Worm (Caenorhabditis elegans) whole organism, L4 larva: ENCODE data around the gene spp-8.

Experiments
- D1046.2 ChIP-seq: fragments of 200-800 bp; sonication (Bioruptor generic); IDR thresholded peaks from 2 replicates; pipeline ENCODE4 v1.3.6; 2022; ENCODE audit warnings: missing genetic modification characterization, missing compliant biosample characterization
- F10B5.3 ChIP-seq: sonication (generic microtip); optimal IDR thresholded peaks from 2 replicates; lab custom pipeline; 2016; ENCODE audit warnings: mild to moderate bottlenecking, missing genetic modification characterization, missing compliant biosample characterization
- F26F4.8 ChIP-seq: fragments of 200-800 bp; sonication (Bioruptor generic); conservative IDR thresholded peaks from 2 replicates; pipeline ENCODE4 v1.3.6; 2022; ENCODE audit warnings: missing genetic modification characterization, missing compliant biosample characterization
- F44E2.7 ChIP-seq: fragments of 200-800 bp; sonication (Bioruptor generic); IDR thresholded peaks from 2 replicates; pipeline ENCODE4 v2.1.2; 2022; ENCODE audit warnings: missing genetic modification characterization, missing compliant biosample characterization
- T20F7.1 ChIP-seq: fragments of 200-800 bp; sonication (Bioruptor generic); optimal IDR thresholded peaks from 2 replicates; lab custom pipeline; 2018; ENCODE audit warnings: mild to moderate bottlenecking, missing genetic modification characterization, missing compliant biosample characterization
- Y105C5A.15 ChIP-seq: fragments of 200-800 bp; sonication (Bioruptor generic); IDR thresholded peaks from 2 replicates; pipeline ENCODE4 v1.3.6; 2022; ENCODE audit warnings: missing genetic modification characterization, missing compliant biosample characterization
- aha-1 ChIP-seq: fragments of 150-350 bp; peaks from one replicate; lab custom pipeline; 2014; ENCODE audit warnings: missing biosample characterization, missing genetic modification characterization
- arid-1 ChIP-seq: fragments of 200-800 bp; sonication (Bioruptor generic); conservative IDR thresholded peaks from 2 replicates; pipeline ENCODE4 v1.3.6; 2022; ENCODE audit warnings: missing genetic modification reagents, missing genetic modification characterization, missing compliant biosample characterization
- ceh-20 ChIP-seq: fragments of 200-800 bp; sonication (Bioruptor generic); IDR thresholded peaks from 2 replicates; pipeline ENCODE4 v1.3.6; 2022; ENCODE audit warnings: missing genetic modification reagents, missing genetic modification characterization, missing compliant biosample characterization
- ceh-28 ChIP-seq: fragments of 150-350 bp; optimal IDR thresholded peaks from 2 replicates; lab custom pipeline; 2014; ENCODE audit warnings: missing biosample characterization, missing genetic modification reagents, missing genetic modification characterization
- ceh-44 ChIP-seq: fragments of 200-800 bp; sonication (Bioruptor generic); IDR thresholded peaks from 2 replicates; pipeline ENCODE4 v1.3.6; 2022; ENCODE audit warnings: missing genetic modification reagents, missing genetic modification characterization, missing compliant biosample characterization
- ceh-62 ChIP-seq: sonication (generic microtip); optimal IDR thresholded peaks from 2 replicates; lab custom pipeline; 2017; ENCODE audit warnings: missing biosample characterization, missing genetic modification characterization
- ces-1 ChIP-seq: fragments of 150-350 bp; sonication (generic microtip); optimal IDR thresholded peaks from 4 replicates; lab custom pipeline; 2014; ENCODE audit warnings: missing biosample characterization, missing genetic modification reagents, missing genetic modification characterization
- ctbp-1 ChIP-seq: fragments of 200-800 bp; sonication (Bioruptor generic); IDR thresholded peaks from 2 replicates; pipeline ENCODE4 v1.3.6; 2022; ENCODE audit warnings: missing genetic modification reagents, missing genetic modification characterization, missing compliant biosample characterization
- daf-16 ChIP-seq, 3 experiments: sonication (generic microtip); optimal IDR thresholded peaks; 2 replicates each; lab custom pipeline; 2016 to 2017; ENCODE audit warnings: missing genetic modification characterization in 3 of 3, missing genetic modification reagents in 3 of 3, mild to moderate bottlenecking in 2 of 3, missing compliant biosample characterization in 2 of 3, missing biosample characterization in 1 of 3, moderate library complexity in 1 of 3
- dmd-6 ChIP-seq: fragments of 200-800 bp; sonication (Bioruptor generic); IDR thresholded peaks from 2 replicates; pipeline ENCODE4 v1.3.6; 2022; ENCODE audit warnings: missing genetic modification reagents, missing genetic modification characterization, missing compliant biosample characterization
- dpl-1 ChIP-seq: fragments of 150-350 bp; optimal IDR thresholded peaks from 2 replicates; lab custom pipeline; 2014; ENCODE audit warnings: missing biosample characterization, missing genetic modification reagents, missing genetic modification characterization
- hif-1 ChIP-seq, 2 experiments: sonication (generic microtip); optimal IDR thresholded peaks; 2 replicates each; lab custom pipeline; 2016 to 2017; ENCODE audit warnings: missing compliant biosample characterization in 2 of 2, missing genetic modification characterization in 2 of 2, missing genetic modification reagents in 2 of 2, missing genotype in 2 of 2, mild to moderate bottlenecking in 1 of 2
- hlh-30 ChIP-seq: sonication (generic microtip); optimal IDR thresholded peaks from 2 replicates; lab custom pipeline; 2017; ENCODE audit warnings: antibody characterized with exemption, mild to moderate bottlenecking, missing genetic modification characterization, missing compliant biosample characterization; ENCODE audit not compliant: insufficient read depth
- jun-1 ChIP-seq: fragments of 150-350 bp; optimal IDR thresholded peaks from 2 replicates; lab custom pipeline; 2014; ENCODE audit warnings: missing biosample characterization, missing genetic modification reagents, missing genetic modification characterization
- lin-1 ChIP-seq: fragments of 200-800 bp; sonication (Bioruptor generic); IDR thresholded peaks from 2 replicates; pipeline ENCODE4 v1.3.6; 2022; ENCODE audit warnings: missing genetic modification reagents, missing genetic modification characterization, missing compliant biosample characterization
- lin-13 ChIP-seq: fragments of 150-350 bp; optimal IDR thresholded peaks from 2 replicates; lab custom pipeline; 2014; ENCODE audit warnings: missing biosample characterization, missing genetic modification reagents, missing genetic modification characterization
- lin-38 ChIP-seq: fragments of 200-800 bp; sonication (Bioruptor generic); IDR thresholded peaks from 2 replicates; pipeline ENCODE4 v1.3.6; 2022; ENCODE audit warnings: missing genetic modification reagents, missing genetic modification characterization, missing compliant biosample characterization
- lin-39 ChIP-seq: fragments of 150-350 bp; optimal IDR thresholded peaks from 2 replicates; lab custom pipeline; 2014; ENCODE audit warnings: missing biosample characterization, missing genetic modification reagents, missing genetic modification characterization
- mdl-1 ChIP-seq, 2 experiments: fragments of 150-350 bp in 1 of 2; sonication (generic microtip) in 1 of 2; optimal IDR thresholded peaks; 2 replicates each; lab custom pipeline; 2014 to 2017; ENCODE audit warnings: missing biosample characterization in 2 of 2, missing genetic modification characterization in 2 of 2
- mdt-29 ChIP-seq: fragments of 200-800 bp; sonication (Bioruptor generic); IDR thresholded peaks from 2 replicates; pipeline ENCODE4 v1.3.6; 2022; ENCODE audit warnings: missing genetic modification reagents, missing genetic modification characterization, missing compliant biosample characterization
- mes-2 ChIP-seq: sonication (generic microtip); optimal IDR thresholded peaks from 2 replicates; lab custom pipeline; 2016; ENCODE audit warnings: missing genotype, mild to moderate bottlenecking, missing genetic modification characterization, missing compliant biosample characterization; ENCODE audit not compliant: poor library complexity, severe bottlenecking
- mxl-3 ChIP-seq: fragments of 200-800 bp; sonication (Bioruptor generic); optimal IDR thresholded peaks from 2 replicates; lab custom pipeline; 2018; ENCODE audit warnings: mild to moderate bottlenecking, missing genetic modification characterization, missing compliant biosample characterization
- nhr-102 ChIP-seq: sonication (generic microtip); optimal IDR thresholded peaks from 2 replicates; lab custom pipeline; 2016; ENCODE audit warnings: mild to moderate bottlenecking, missing genetic modification characterization, moderate library complexity, missing compliant biosample characterization
- nhr-11 ChIP-seq: fragments of 150-350 bp; optimal IDR thresholded peaks from 2 replicates; lab custom pipeline; 2014; ENCODE audit warnings: missing biosample characterization, missing genetic modification characterization
- nhr-111 ChIP-seq: fragments of 200-800 bp; sonication (Bioruptor generic); optimal IDR thresholded peaks from 2 replicates; lab custom pipeline; 2018; ENCODE audit warnings: mild to moderate bottlenecking, missing genetic modification characterization, missing compliant biosample characterization
- nhr-237 ChIP-seq: sonication (generic microtip); optimal IDR thresholded peaks from 2 replicates; lab custom pipeline; 2017; ENCODE audit warnings: missing biosample characterization, missing genetic modification characterization
- nhr-28 ChIP-seq: fragments of 150-350 bp; optimal IDR thresholded peaks from 2 replicates; lab custom pipeline; 2014; ENCODE audit warnings: missing biosample characterization, missing genetic modification characterization
- nhr-41 ChIP-seq: fragments of 200-800 bp; sonication (Bioruptor generic); IDR thresholded peaks from 2 replicates; pipeline ENCODE4 v1.3.6; 2022; ENCODE audit warnings: missing genetic modification reagents, missing genetic modification characterization, missing compliant biosample characterization
- nhr-48 ChIP-seq: sonication (generic microtip); optimal IDR thresholded peaks from 2 replicates; lab custom pipeline; 2016; ENCODE audit warnings: mild to moderate bottlenecking, missing genetic modification characterization, missing compliant biosample characterization
- php-3 ChIP-seq: fragments of 200-800 bp; sonication (Bioruptor generic); IDR thresholded peaks from 2 replicates; pipeline ENCODE4 v1.3.6; 2022; ENCODE audit warnings: missing genetic modification reagents, missing genetic modification characterization, missing compliant biosample characterization
- pqm-1 ChIP-seq: sonication (generic microtip); optimal IDR thresholded peaks from 2 replicates; lab custom pipeline; 2017; ENCODE audit warnings: missing biosample characterization, missing genetic modification characterization
- saeg-2 ChIP-seq: fragments of 200-800 bp; sonication (Bioruptor generic); IDR thresholded peaks from 2 replicates; pipeline ENCODE4 v1.3.6; 2022; ENCODE audit warnings: missing genetic modification reagents, missing genetic modification characterization, missing compliant biosample characterization
- skn-1 ChIP-seq: fragments of 150-350 bp; optimal IDR thresholded peaks from 2 replicates; lab custom pipeline; 2014; ENCODE audit warnings: missing biosample characterization, missing genetic modification characterization
- snpc-4 ChIP-seq: fragments of 150-350 bp; optimal IDR thresholded peaks from 2 replicates; lab custom pipeline; 2014; ENCODE audit warnings: missing biosample characterization, missing genetic modification characterization
- spr-3 ChIP-seq: fragments of 200-800 bp; sonication (Bioruptor generic); optimal IDR thresholded peaks from 2 replicates; lab custom pipeline; 2018; ENCODE audit warnings: mild to moderate bottlenecking, missing genetic modification characterization, missing compliant biosample characterization
- tag-97 ChIP-seq: fragments of 200-800 bp; sonication (Bioruptor generic); IDR thresholded peaks from 2 replicates; pipeline ENCODE4 v1.3.6; 2022; ENCODE audit warnings: missing genetic modification characterization, missing compliant biosample characterization
- tra-1 ChIP-seq: fragments of 200-800 bp; sonication (Bioruptor generic); IDR thresholded peaks from 2 replicates; pipeline ENCODE4 v1.3.6; 2022; ENCODE audit warnings: missing genetic modification reagents, missing genetic modification characterization, missing compliant biosample characterization
- unc-130 ChIP-seq: sonication (generic microtip); optimal IDR thresholded peaks from 2 replicates; lab custom pipeline; 2016; ENCODE audit warnings: missing genetic modification reagents, missing genetic modification characterization, missing compliant biosample characterization
- zag-1 ChIP-seq: fragments of 150-350 bp; optimal IDR thresholded peaks from 2 replicates; lab custom pipeline; 2014; ENCODE audit warnings: missing biosample characterization, missing genetic modification characterization
- zfp-2 ChIP-seq: sonication (generic microtip); optimal IDR thresholded peaks from 2 replicates; lab custom pipeline; 2016; ENCODE audit warnings: mild to moderate bottlenecking, missing genetic modification characterization, missing compliant biosample characterization
- zip-11 ChIP-seq: fragments of 200-800 bp; sonication (Bioruptor generic); IDR thresholded peaks from 2 replicates; pipeline ENCODE4 v1.3.6; 2022; ENCODE audit warnings: missing genetic modification characterization, missing compliant biosample characterization
- zip-2 ChIP-seq: fragments of 150-350 bp; optimal IDR thresholded peaks from 2 replicates; lab custom pipeline; 2014; ENCODE audit warnings: missing biosample characterization, missing genetic modification characterization
- ztf-7 ChIP-seq: fragments of 150-350 bp; optimal IDR thresholded peaks from 2 replicates; lab custom pipeline; 2014; ENCODE audit warnings: missing biosample characterization, missing genetic modification characterization

spp-8 gene

DNA sequence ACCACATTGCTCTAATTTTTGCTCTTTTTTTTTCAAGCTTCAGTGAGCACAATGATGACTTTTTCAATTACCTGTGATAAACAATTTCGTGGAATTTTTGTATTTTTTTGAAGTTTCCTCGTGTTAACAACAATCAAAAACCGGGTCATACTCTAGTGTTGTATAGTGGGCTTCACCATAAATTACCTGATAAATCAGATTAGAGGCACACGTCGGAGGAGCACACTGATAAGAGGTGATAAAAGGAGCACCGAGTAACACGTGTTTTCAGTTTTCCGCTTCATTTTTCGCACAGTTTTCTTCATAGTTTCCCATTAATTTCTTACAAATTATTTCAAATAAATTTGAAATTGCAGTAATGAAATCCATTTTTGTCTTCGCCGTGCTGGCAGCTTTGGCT lies at the start of gene spp-8 (continued):
- no peak for TF ChIP-seq skn-1 (tag; lab: Kevin White, UChicago)
- TF ChIP-seq, all 104 proteins: peak for 16

ce11 chrIV:8432709-8433108 lies 48.8 kb upstream of the spp-8 start, which contains the start of the genes T26A8.4 and pdtf-1:
T26A8.4 (minus strand) TSS chrIV:8432893.
pdtf-1 (plus strand) TSS chrIV:8433038.
- no peak for TF ChIP-seq zag-1
- peak; percentile 20 for TF ChIP-seq pqm-1 (tag; lab: Kevin White, UChicago)
- TF ChIP-seq mxl-3 (GFP tag; lab: Kevin White, UChicago): peak; percentile 75
- TF ChIP-seq arid-1 (GFP tag; lab: Robert Waterston, UW): peak; percentile 87
- TF ChIP-seq skn-1 (tag; lab: Kevin White, UChicago): no peak
- peak; percentile 67 for TF ChIP-seq php-3 (GFP tag; lab: Robert Waterston, UW)
- TF ChIP-seq zfp-2 (tag; lab: Kevin White, UChicago): peak; percentile 79
- peak; percentile 94 for TF ChIP-seq mes-2
- TF ChIP-seq F10B5.3 (tag; lab: Kevin White, UChicago): peak; percentile 25
- TF ChIP-seq zip-2: peak; percentile 69
- peak; percentile 86 for TF ChIP-seq nhr-28 (tag; lab: Kevin White, UChicago)
- TF ChIP-seq ceh-62 (tag; lab: Kevin White, UChicago): no peak
- peak; percentile 95 for TF ChIP-seq lin-13 (GFP tag; lab: Kevin White, UChicago)
- TF ChIP-seq nhr-237 (tag; lab: Kevin White, UChicago): peak; percentile 52
- no peak for TF ChIP-seq F44E2.7 (GFP tag; lab: Robert Waterston, UW)
- TF ChIP-seq ztf-7 (tag; lab: Kevin White, UChicago): peak; percentile 68
- TF ChIP-seq ceh-20 (GFP tag; lab: Robert Waterston, UW): peak; percentile 88
- peak; percentile 80 for TF ChIP-seq nhr-102 (tag; lab: Kevin White, UChicago)
- TF ChIP-seq D1046.2 (GFP tag; lab: Robert Waterston, UW): peak; percentile 99
- TF ChIP-seq mdt-29 (GFP tag; lab: Robert Waterston, UW): peak; percentile 66
- TF ChIP-seq nhr-11 (tag; lab: Kevin White, UChicago): peak; percentile 95
- TF ChIP-seq nhr-111: no peak
- peak; percentile 79 for TF ChIP-seq dmd-6
- peak; percentile 63; the same call in 1 of the 2 replicates for TF ChIP-seq ceh-44
- TF ChIP-seq daf-16 (GFP tag; optimal IDR thresholded peaks at IDR 0.05; lab: Kevin White, UChicago): peak; percentile 38 to 78
- TF ChIP-seq daf-16 (tag; optimal IDR thresholded peaks at IDR 0.05; lab: Kevin White, UChicago): peak; percentile 82
- peak; percentile 68 for TF ChIP-seq jun-1 (tag; lab: Kevin White, UChicago)
- peak; percentile 82 to 97 for TF ChIP-seq mdl-1 (tag; optimal IDR thresholded peaks at IDR 0.05; lab: Kevin White, UChicago)
- TF ChIP-seq ceh-28 (tag; lab: Kevin White, UChicago): no peak
- no peak for TF ChIP-seq spr-3
- TF ChIP-seq tra-1 (GFP tag; lab: Robert Waterston, UW): peak; percentile 75
- peak; percentile 82 for TF ChIP-seq lin-38
- peak; percentile 58; the same call in 1 of the 2 replicates for TF ChIP-seq lin-1 (GFP tag; lab: Robert Waterston, UW)
- TF ChIP-seq nhr-48: peak; percentile 63
- TF ChIP-seq T20F7.1 (GFP tag; lab: Kevin White, UChicago): peak; percentile 80
- TF ChIP-seq F26F4.8: no peak
- TF ChIP-seq saeg-2 (GFP tag; lab: Robert Waterston, UW): peak; percentile 66; the same call in 1 of the 2 replicates
- peak; percentile 83 for TF ChIP-seq dpl-1 (GFP tag; lab: Kevin White, UChicago)
- peak; percentile 100 for TF ChIP-seq aha-1 (tag; lab: Kevin White, UChicago)
- TF ChIP-seq snpc-4 (tag; lab: Kevin White, UChicago): peak; percentile 76
- TF ChIP-seq zip-11 (GFP tag; lab: Robert Waterston, UW): no peak
- peak; percentile 72 for TF ChIP-seq ctbp-1 (GFP tag; lab: Robert Waterston, UW)
- TF ChIP-seq Y105C5A.15: no peak
- TF ChIP-seq hif-1 (tag; optimal IDR thresholded peaks at IDR 0.05; lab: Kevin White, UChicago): peak; percentile 38 to 86
- peak; percentile 82 for TF ChIP-seq unc-130 (GFP tag; lab: Kevin White, UChicago)
- no peak for TF ChIP-seq tag-97 (GFP tag; lab: Robert Waterston, UW)
- TF ChIP-seq lin-39 (tag; lab: Kevin White, UChicago): no peak
- no peak for TF ChIP-seq ces-1 (GFP tag; lab: Kevin White, UChicago)
- TF ChIP-seq hlh-30 (tag; lab: Kevin White, UChicago): peak; percentile 99
- TF ChIP-seq nhr-41 (GFP tag; lab: Robert Waterston, UW): no peak
